Worm (Caenorhabditis elegans) whole organism, late embryonic: Measurements from ENCODE around the gene clh-5.

Source experiments
- C08G9.2 ChIP-seq: sonication (generic microtip); optimal IDR thresholded peaks from 2 replicates; lab custom pipeline; 2016; ENCODE audit warnings: mild to moderate bottlenecking, missing genetic modification characterization, moderate library complexity, missing compliant biosample characterization
- C38D4.7 ChIP-seq: fragments of 200-800 bp; sonication (Bioruptor generic); optimal IDR thresholded peaks from 2 replicates; lab custom pipeline; 2018; ENCODE audit warnings: mild to moderate bottlenecking, missing genetic modification characterization, moderate library complexity, missing compliant biosample characterization
- F13H6.1 ChIP-seq: sonication (generic microtip); optimal IDR thresholded peaks from 2 replicates; lab custom pipeline; 2016; ENCODE audit warnings: missing genetic modification characterization, missing compliant biosample characterization
- K09A11.1 ChIP-seq: sonication (generic microtip); optimal IDR thresholded peaks from 2 replicates; lab custom pipeline; 2017; ENCODE audit warnings: antibody characterized with exemption, mild to moderate bottlenecking, missing genetic modification characterization, missing compliant biosample characterization; ENCODE audit not compliant: insufficient read depth
- T23F11.4 ChIP-seq: fragments of 200-800 bp; sonication (Bioruptor generic); optimal IDR thresholded peaks from 2 replicates; lab custom pipeline; 2018; ENCODE audit warnings: mild to moderate bottlenecking, missing genetic modification characterization, missing compliant biosample characterization
- Y22D7AL.16 ChIP-seq: sonication (generic microtip); optimal IDR thresholded peaks from 2 replicates; lab custom pipeline; 2016; ENCODE audit warnings: missing genetic modification characterization, missing compliant biosample characterization
- ceh-19 ChIP-seq: fragments of 200-800 bp; sonication (Bioruptor generic); optimal IDR thresholded peaks from 2 replicates; lab custom pipeline; 2018; ENCODE audit warnings: mild to moderate bottlenecking, missing genetic modification characterization, missing compliant biosample characterization
- ceh-2 ChIP-seq: sonication (generic microtip); optimal IDR thresholded peaks from 2 replicates; lab custom pipeline; 2016; ENCODE audit warnings: missing genotype, missing genetic modification characterization, missing compliant biosample characterization
- ceh-24 ChIP-seq: sonication (generic microtip); optimal IDR thresholded peaks from 2 replicates; lab custom pipeline; 2016; ENCODE audit warnings: mild to moderate bottlenecking, missing genetic modification characterization, missing compliant biosample characterization
- ceh-30 ChIP-seq: fragments of 150-350 bp; optimal IDR thresholded peaks from 2 replicates; lab custom pipeline; 2014; ENCODE audit warnings: missing biosample characterization, missing genetic modification characterization
- ceh-31 ChIP-seq: sonication (generic microtip); optimal IDR thresholded peaks from 2 replicates; lab custom pipeline; 2016; ENCODE audit warnings: missing genetic modification characterization, missing compliant biosample characterization
- ceh-34 ChIP-seq: sonication (generic microtip); optimal IDR thresholded peaks from 2 replicates; lab custom pipeline; 2016; ENCODE audit warnings: mild to moderate bottlenecking, missing genetic modification characterization, missing compliant biosample characterization
- ceh-48 ChIP-seq: sonication (generic microtip); optimal IDR thresholded peaks from 2 replicates; lab custom pipeline; 2016; ENCODE audit warnings: missing genetic modification characterization, inconsistent platforms, missing compliant biosample characterization
- ets-4 ChIP-seq: sonication (generic microtip); optimal IDR thresholded peaks from 2 replicates; lab custom pipeline; 2016; ENCODE audit warnings: missing genetic modification characterization, missing compliant biosample characterization
- eyg-1 ChIP-seq: sonication (generic microtip); optimal IDR thresholded peaks from 2 replicates; lab custom pipeline; 2016; ENCODE audit warnings: missing genotype, missing genetic modification characterization, missing compliant biosample characterization
- fkh-10 ChIP-seq: fragments of 150-350 bp; optimal IDR thresholded peaks from 2 replicates; lab custom pipeline; 2014; ENCODE audit warnings: missing biosample characterization, missing genetic modification reagents, missing genetic modification characterization
- gmeb-2 ChIP-seq: sonication (generic microtip); optimal IDR thresholded peaks from 2 replicates; lab custom pipeline; 2016; ENCODE audit warnings: missing genetic modification characterization, inconsistent platforms, missing compliant biosample characterization
- hlh-13 ChIP-seq: fragments of 200-800 bp; sonication (Bioruptor generic); optimal IDR thresholded peaks from 2 replicates; lab custom pipeline; 2018; ENCODE audit warnings: mild to moderate bottlenecking, missing genetic modification characterization, missing compliant biosample characterization
- hlh-30 ChIP-seq: sonication (generic microtip); optimal IDR thresholded peaks from 2 replicates; lab custom pipeline; 2017; ENCODE audit warnings: antibody characterized with exemption, missing genetic modification characterization, missing compliant biosample characterization; ENCODE audit not compliant: insufficient read depth
- hlh-6 ChIP-seq: sonication (generic microtip); optimal IDR thresholded peaks from 2 replicates; lab custom pipeline; 2016; ENCODE audit warnings: missing genotype, missing genetic modification characterization, missing compliant biosample characterization
- hlh-8 ChIP-seq: sonication (generic microtip); optimal IDR thresholded peaks from 2 replicates; lab custom pipeline; 2016; ENCODE audit warnings: missing genotype, missing genetic modification characterization, missing compliant biosample characterization
- lim-6 ChIP-seq: sonication (generic microtip); optimal IDR thresholded peaks from 2 replicates; lab custom pipeline; 2016; ENCODE audit warnings: missing genetic modification characterization, missing compliant biosample characterization
- madf-2 ChIP-seq: sonication (generic microtip); optimal IDR thresholded peaks from 2 replicates; lab custom pipeline; 2017; ENCODE audit warnings: missing genetic modification characterization, missing compliant biosample characterization
- nfya-1 ChIP-seq: sonication (generic microtip); optimal IDR thresholded peaks from 2 replicates; lab custom pipeline; 2017; ENCODE audit warnings: missing genetic modification characterization, mild to moderate bottlenecking, missing compliant biosample characterization, antibody characterized with exemption, moderate library complexity
- nhr-11 ChIP-seq: fragments of 150-350 bp; optimal IDR thresholded peaks from 2 replicates; lab custom pipeline; 2014; ENCODE audit warnings: missing biosample characterization, missing genetic modification characterization
- odd-2 ChIP-seq: sonication (generic microtip); optimal IDR thresholded peaks from 2 replicates; lab custom pipeline; 2017; ENCODE audit warnings: antibody characterized with exemption, mild to moderate bottlenecking, missing genetic modification characterization, missing compliant biosample characterization
- pag-3 ChIP-seq: sonication (generic microtip); optimal IDR thresholded peaks from 2 replicates; lab custom pipeline; 2016; ENCODE audit warnings: missing compliant biosample characterization, missing genetic modification characterization, borderline replicate concordance
- pax-1 ChIP-seq: fragments of 150-350 bp; optimal IDR thresholded peaks from 2 replicates; lab custom pipeline; 2014; ENCODE audit warnings: missing biosample characterization, missing genetic modification characterization
- pha-2 ChIP-seq: sonication (generic microtip); optimal IDR thresholded peaks from 2 replicates; lab custom pipeline; 2017; ENCODE audit warnings: mild to moderate bottlenecking, missing genetic modification characterization, missing compliant biosample characterization
- pros-1 ChIP-seq: fragments of 150-350 bp; optimal IDR thresholded peaks from 2 replicates; lab custom pipeline; 2014; ENCODE audit warnings: missing biosample characterization, missing genetic modification reagents, missing genetic modification characterization
- ref-2 ChIP-seq: sonication (generic microtip); optimal IDR thresholded peaks from 2 replicates; lab custom pipeline; 2016; ENCODE audit warnings: missing genetic modification characterization, missing compliant biosample characterization
- sdc-2 ChIP-seq: sonication (generic microtip); optimal IDR thresholded peaks from 2 replicates; lab custom pipeline; 2016; ENCODE audit warnings: missing genotype, missing genetic modification characterization, missing compliant biosample characterization
- syd-9 ChIP-seq: sonication (generic microtip); optimal IDR thresholded peaks from 2 replicates; lab custom pipeline; 2016; ENCODE audit warnings: mild to moderate bottlenecking, missing genetic modification characterization, moderate library complexity, missing compliant biosample characterization
- tbx-2 ChIP-seq: sonication (generic microtip); optimal IDR thresholded peaks from 2 replicates; lab custom pipeline; 2016; ENCODE audit warnings: missing genetic modification characterization, missing compliant biosample characterization
- unc-42 ChIP-seq: sonication (generic microtip); optimal IDR thresholded peaks from 2 replicates; lab custom pipeline; 2016; ENCODE audit warnings: missing genotype, missing genetic modification characterization, missing compliant biosample characterization
- unc-55 ChIP-seq: sonication (generic microtip); optimal IDR thresholded peaks from 2 replicates; lab custom pipeline; 2017; ENCODE audit warnings: missing biosample characterization, missing genetic modification reagents, missing genetic modification characterization

The clh-5 gene

ce11 chrII:9107095-9107769, 8.8 kb upstream of the clh-5 start, which contains the start of gene dyrb-1:
TSS of gene dyrb-1 (minus strand) at chrII:9107145.
- peak; percentile 89 for TF ChIP-seq unc-42 (tag; lab: Kevin White, UChicago)
- no peak for TF ChIP-seq tbx-2 (tag; lab: Kevin White, UChicago)
- no peak for TF ChIP-seq Y22D7AL.16 (tag; lab: Kevin White, UChicago)
- no peak for TF ChIP-seq odd-2 (tag; lab: Kevin White, UChicago)
- no peak for TF ChIP-seq fkh-10

DNA sequence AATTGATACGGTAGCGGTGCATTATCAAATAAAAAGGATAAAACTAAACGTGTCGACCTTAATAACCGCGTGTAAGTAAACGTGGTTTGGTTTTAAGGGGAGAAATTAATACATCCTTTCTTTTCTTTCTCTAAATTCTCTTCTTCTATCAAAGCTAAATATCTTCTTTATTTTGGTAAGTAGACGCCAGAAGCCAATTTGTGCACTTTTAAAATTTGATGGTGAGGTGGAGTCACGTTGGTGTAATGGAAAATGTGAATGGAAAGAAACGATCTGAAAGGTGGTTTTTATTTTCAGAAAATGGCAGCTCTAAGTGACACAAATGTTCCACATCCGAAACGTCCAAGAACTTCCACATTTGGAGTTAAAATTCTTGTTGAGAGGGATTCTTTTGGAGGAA, 2.4 kb upstream of the clh-5 start, which contains the start of gene T24H10.5:
Gene T24H10.5, plus strand, starts transcription at position 301 of the 400 bp plus-strand sequence.
- TF ChIP-seq ceh-2 (tag; lab: Kevin White, UChicago), result no peak
- TF ChIP-seq K09A11.1, result no peak
- no peak for TF ChIP-seq pros-1 (tag; lab: Kevin White, UChicago)
- TF ChIP-seq madf-2 (tag; lab: Kevin White, UChicago), result no peak
- no peak for TF ChIP-seq ceh-19 (GFP tag; lab: Kevin White, UChicago)
- no peak for TF ChIP-seq ceh-31 (tag; lab: Kevin White, UChicago)
- TF ChIP-seq ceh-34 (tag; lab: Kevin White, UChicago), result no peak
- TF ChIP-seq odd-2 (tag; lab: Kevin White, UChicago), result no peak
- TF ChIP-seq unc-55 (GFP tag; lab: Kevin White, UChicago), result no peak
- TF ChIP-seq ets-4 (tag; lab: Kevin White, UChicago), result no peak
- TF ChIP-seq C08G9.2 (tag; lab: Kevin White, UChicago), result no peak
- no peak for TF ChIP-seq ceh-48
- no peak for TF ChIP-seq C38D4.7 (GFP tag; lab: Kevin White, UChicago)
- no peak for TF ChIP-seq lim-6 (tag; lab: Kevin White, UChicago)
- no peak for TF ChIP-seq hlh-8 (tag; lab: Kevin White, UChicago)
- no peak for TF ChIP-seq hlh-6
- TF ChIP-seq nhr-11 (tag; lab: Kevin White, UChicago), result no peak
- no peak for TF ChIP-seq gmeb-2 (tag; lab: Kevin White, UChicago)
- TF ChIP-seq hlh-13, result no peak

ce11 chrII:9099017-9099416, 612 bp upstream of the clh-5 start, which contains the start of gene T24H10.1:
TSS of gene T24H10.1 (plus strand) at chrII:9099371.
- TF ChIP-seq tbx-2 (tag; lab: Kevin White, UChicago), result peak; percentile 14
- peak; percentile 17 for TF ChIP-seq unc-42 (tag; lab: Kevin White, UChicago)
- peak; percentile 58 for TF ChIP-seq ceh-48
- TF ChIP-seq hlh-30 (tag; lab: Kevin White, UChicago), result peak; percentile 21
- TF ChIP-seq hlh-13, result no peak

- TF ChIP-seq ceh-30 (tag; lab: Kevin White, UChicago), result no peak
- no peak for TF ChIP-seq lim-6 (tag; lab: Kevin White, UChicago)
- no peak for TF ChIP-seq nfya-1
- TF ChIP-seq ets-4 (tag; lab: Kevin White, UChicago), result no peak
- no peak for TF ChIP-seq pros-1 (tag; lab: Kevin White, UChicago)
- TF ChIP-seq pax-1 (tag; lab: Kevin White, UChicago), result no peak
- TF ChIP-seq syd-9, result no peak
- no peak for TF ChIP-seq F13H6.1 (tag; lab: Kevin White, UChicago)
- no peak for TF ChIP-seq pha-2 (tag; lab: Kevin White, UChicago)
- no peak for TF ChIP-seq hlh-13
- TF ChIP-seq, all 69 proteins: peak for 0
Observed at ce11 chrII:9097302-9097701, 1.1 kb downstream of the clh-5 start.

- TF ChIP-seq T23F11.4 (GFP tag; lab: Kevin White, UChicago) (no peak), sdc-2 (tag; lab: Kevin White, UChicago) (no peak), syd-9 (no peak), eyg-1 (tag; lab: Kevin White, UChicago) (no peak), ceh-24 (tag; lab: Kevin White, UChicago) (no peak), ref-2 (no peak), ets-4 (tag; lab: Kevin White, UChicago) (no peak), pag-3 (tag; lab: Kevin White, UChicago) (no peak), nhr-11 (tag; lab: Kevin White, UChicago) (no peak), odd-2 (tag; lab: Kevin White, UChicago) (no peak), ceh-2 (tag; lab: Kevin White, UChicago) (no peak)
Observed at ce11 chrII:9094247-9094790, 4.1 kb downstream of the clh-5 start.
